Fruit fly (Drosophila melanogaster) S2 (cell line): ENCODE data around the gene CG15406.

ENCODE experiments used
- CG8478 ChIP-seq: fragments of >200 bp; optimal IDR thresholded peaks from 2 replicates; lab custom pipeline; 2018
- CTCF ChIP-seq, 2 experiments: fragments of >200 bp; optimal IDR thresholded peaks; 2 replicates each; lab custom pipeline; 2018

- TF ChIP-seq CG8478 (no peak), CTCF (optimal IDR thresholded peaks at IDR 0.05; lab: Kevin White, UChicago) (no peak)
Observed at dm6 chr2L:3323319-3324287, 14.6 kb downstream of the CG15406 start, which contains the start of gene CG33281.
